Worm (Caenorhabditis elegans) whole organism, mixed stage, embryonic: ENCODE results near the gene T20B12.3.
A peak's percentile ranks its signal among the peaks of the same experiment; 100 is the strongest.

Source experiments
- bed-3 ChIP-seq: fragments of 200-800 bp; sonication (Bioruptor generic); optimal IDR thresholded peaks from 3 replicates; lab custom pipeline; 2018; ENCODE audit warnings: mild to moderate bottlenecking, missing genetic modification characterization, moderate library complexity, missing compliant biosample characterization
- blmp-1 ChIP-seq: fragments of 150-350 bp; optimal IDR thresholded peaks from 2 replicates; lab custom pipeline; 2014; ENCODE audit warnings: missing biosample characterization, missing genetic modification characterization
- ceh-39 ChIP-seq: fragments of 150-350 bp; optimal IDR thresholded peaks from 2 replicates; lab custom pipeline; 2014; ENCODE audit warnings: missing biosample characterization, missing genetic modification characterization
- ceh-43 ChIP-seq: fragments of 200-800 bp; sonication (Bioruptor generic); optimal IDR thresholded peaks from 2 replicates; lab custom pipeline; 2018; ENCODE audit warnings: mild to moderate bottlenecking, missing genetic modification characterization, moderate library complexity, missing compliant biosample characterization
- ceh-83 ChIP-seq: fragments of 200-800 bp; sonication (Bioruptor generic); optimal IDR thresholded peaks from 2 replicates; lab custom pipeline; 2018; ENCODE audit warnings: mild to moderate bottlenecking, missing genetic modification characterization, missing compliant biosample characterization
- ces-1 ChIP-seq: fragments of 150-350 bp; optimal IDR thresholded peaks from 2 replicates; lab custom pipeline; 2014; ENCODE audit warnings: missing biosample characterization, missing genetic modification reagents, missing genetic modification characterization
- cnd-1 ChIP-seq: fragments of 200-800 bp; sonication (Bioruptor generic); optimal IDR thresholded peaks from 2 replicates; lab custom pipeline; 2018; ENCODE audit warnings: mild to moderate bottlenecking, missing genetic modification characterization, missing compliant biosample characterization
- drap-1 ChIP-seq: fragments of 200-800 bp; sonication (Bioruptor generic); optimal IDR thresholded peaks from 3 replicates; lab custom pipeline; 2018; ENCODE audit warnings: mild to moderate bottlenecking, missing genetic modification characterization, missing compliant biosample characterization
- elt-3 ChIP-seq: fragments of 150-350 bp; optimal IDR thresholded peaks from 2 replicates; lab custom pipeline; 2014; ENCODE audit warnings: missing biosample characterization, missing genetic modification characterization
- flh-1 ChIP-seq: fragments of 200-800 bp; sonication (Bioruptor generic); optimal IDR thresholded peaks from 2 replicates; lab custom pipeline; 2018; ENCODE audit warnings: mild to moderate bottlenecking, missing genetic modification characterization, moderate library complexity, missing compliant biosample characterization
- ham-2 ChIP-seq: fragments of 200-800 bp; sonication (Bioruptor generic); optimal IDR thresholded peaks from 2 replicates; lab custom pipeline; 2018; ENCODE audit warnings: mild to moderate bottlenecking, missing genetic modification characterization, missing compliant biosample characterization
- hlh-1 ChIP-seq: fragments of 150-350 bp; optimal IDR thresholded peaks from 2 replicates; lab custom pipeline; 2014; ENCODE audit warnings: missing biosample characterization, missing genetic modification reagents, missing genetic modification characterization
- lin-13 ChIP-seq: fragments of 150-350 bp; optimal IDR thresholded peaks from 2 replicates; lab custom pipeline; 2014; ENCODE audit warnings: missing biosample characterization, missing genetic modification characterization
- lsy-2 ChIP-seq: fragments of 150-350 bp; optimal IDR thresholded peaks from 2 replicates; lab custom pipeline; 2014; ENCODE audit warnings: missing biosample characterization, missing genetic modification characterization
- mab-5 ChIP-seq: fragments of 150-350 bp; optimal IDR thresholded peaks from 2 replicates; lab custom pipeline; 2014; ENCODE audit warnings: missing biosample characterization, missing genetic modification characterization
- mep-1 ChIP-seq: fragments of 150-350 bp; optimal IDR thresholded peaks from 2 replicates; lab custom pipeline; 2017; ENCODE audit warnings: missing biosample characterization, missing genetic modification reagents, missing genetic modification characterization, inconsistent platforms
- mls-2 ChIP-seq: sonication (generic microtip); optimal IDR thresholded peaks from 2 replicates; lab custom pipeline; 2016; ENCODE audit warnings: mild to moderate bottlenecking, missing genetic modification characterization, moderate library complexity, missing compliant biosample characterization
- nhr-12 ChIP-seq: fragments of 150-350 bp; optimal IDR thresholded peaks from 2 replicates; lab custom pipeline; 2014; ENCODE audit warnings: missing biosample characterization, missing genetic modification characterization
- nhr-2 ChIP-seq: fragments of 150-350 bp; optimal IDR thresholded peaks from 2 replicates; lab custom pipeline; 2014; ENCODE audit warnings: missing biosample characterization, missing genetic modification characterization
- nhr-237 ChIP-seq: fragments of 150-350 bp; optimal IDR thresholded peaks from 2 replicates; lab custom pipeline; 2014; ENCODE audit warnings: missing biosample characterization, missing genetic modification characterization
- nhr-28 ChIP-seq: fragments of 150-350 bp; optimal IDR thresholded peaks from 2 replicates; lab custom pipeline; 2014; ENCODE audit warnings: missing biosample characterization, missing genetic modification characterization
- nhr-76 ChIP-seq: sonication (generic microtip); optimal IDR thresholded peaks from 2 replicates; lab custom pipeline; 2017; ENCODE audit warnings: missing biosample characterization, missing genetic modification characterization
- pha-4 ChIP-seq: fragments of 150-350 bp; optimal IDR thresholded peaks from 2 replicates; lab custom pipeline; 2018; ENCODE audit warnings: missing biosample characterization, missing genetic modification reagents, missing genetic modification characterization
- sem-2 ChIP-seq: fragments of 200-800 bp; sonication (Bioruptor generic); optimal IDR thresholded peaks from 2 replicates; lab custom pipeline; 2018; ENCODE audit warnings: mild to moderate bottlenecking, missing genetic modification characterization, missing compliant biosample characterization
- snpc-4 ChIP-seq: fragments of 150-350 bp; optimal IDR thresholded peaks from 2 replicates; lab custom pipeline; 2014; ENCODE audit warnings: missing biosample characterization, missing genetic modification characterization
- sptf-1 ChIP-seq: sonication (generic microtip); optimal IDR thresholded peaks from 2 replicates; lab custom pipeline; 2017; ENCODE audit warnings: mild to moderate bottlenecking, missing genetic modification characterization, moderate library complexity, missing compliant biosample characterization
- tbx-8 ChIP-seq: fragments of 200-800 bp; sonication (Bioruptor generic); optimal IDR thresholded peaks from 2 replicates; lab custom pipeline; 2018; ENCODE audit warnings: mild to moderate bottlenecking, missing genetic modification characterization, moderate library complexity, missing compliant biosample characterization
- unc-120 ChIP-seq: sonication (generic microtip); optimal IDR thresholded peaks from 2 replicates; lab custom pipeline; 2017; ENCODE audit warnings: missing genetic modification characterization, missing compliant biosample characterization; ENCODE audit not compliant: poor library complexity, severe bottlenecking
- unc-39 ChIP-seq: fragments of 150-350 bp; optimal IDR thresholded peaks from 2 replicates; lab custom pipeline; 2014; ENCODE audit warnings: missing biosample characterization, missing genetic modification characterization
- unc-62 ChIP-seq: fragments of 150-350 bp; optimal IDR thresholded peaks from 2 replicates; lab custom pipeline; 2014; ENCODE audit warnings: missing biosample characterization, missing genetic modification reagents, missing genetic modification characterization
- zip-8 ChIP-seq: fragments of 150-350 bp; optimal IDR thresholded peaks from 2 replicates; lab custom pipeline; 2014; ENCODE audit warnings: missing biosample characterization, missing genetic modification characterization
- ztf-11 ChIP-seq: fragments of 150-350 bp; optimal IDR thresholded peaks from 2 replicates; lab custom pipeline; 2014; ENCODE audit warnings: missing biosample characterization, missing genetic modification characterization

Gene T20B12.3

ce11 chrIII:7370569-7370968 is 11.3 kb upstream of the T20B12.3 start:
- TF ChIP-seq mls-2 (tag; lab: Kevin White, UChicago) (no peak), sptf-1 (tag; lab: Kevin White, UChicago) (no peak), tbx-8 (GFP tag; lab: Kevin White, UChicago) (no peak), ztf-11 (tag; lab: Kevin White, UChicago) (no peak), snpc-4 (no peak), unc-62 (GFP tag; lab: Kevin White, UChicago) (no peak), mab-5 (tag; lab: Kevin White, UChicago) (no peak), zip-8 (tag; lab: Kevin White, UChicago) (no peak), ceh-43 (GFP tag; lab: Kevin White, UChicago) (no peak), lin-13 (tag; lab: Kevin White, UChicago) (no peak)

ce11 chrIII:7373802-7374435 is 8.0 kb upstream of the T20B12.3 start:
- TF ChIP-seq ceh-39 (no peak), sptf-1 (tag; lab: Kevin White, UChicago) (no peak), ceh-43 (GFP tag; lab: Kevin White, UChicago) (no peak)

ce11 chrIII:7374681-7375271 is 7.1 kb upstream of the T20B12.3 start, which contains the start of gene mml-1:
mml-1 (minus strand) TSS chrIII:7374731.
- TF ChIP-seq lsy-2 (tag; lab: Kevin White, UChicago) (no peak), hlh-1 (tag; lab: Kevin White, UChicago) (peak; percentile 46), drap-1 (GFP tag; lab: Kevin White, UChicago) (no peak), unc-120 (tag; lab: Kevin White, UChicago) (peak; percentile 29), bed-3 (GFP tag; lab: Kevin White, UChicago) (no peak), blmp-1 (tag; lab: Kevin White, UChicago) (no peak)
- TF ChIP-seq, all 35 proteins: peak for 2

- no peak for TF ChIP-seq nhr-28 (tag; lab: Kevin White, UChicago)
- peak; percentile 60 for TF ChIP-seq elt-3
- no peak for TF ChIP-seq pha-4 (tag; lab: Kevin White, UChicago)
- no peak for TF ChIP-seq lin-13 (tag; lab: Kevin White, UChicago)
- no peak for TF ChIP-seq sem-2 (GFP tag; lab: Kevin White, UChicago)
- TF ChIP-seq ceh-83 (GFP tag; lab: Kevin White, UChicago): no peak
These were observed 6.5 kb upstream of the T20B12.3 start for ce11 chrIII:7375434-7375833.

ce11 chrIII:7376143-7376802 is 5.6 kb upstream of the T20B12.3 start:
- TF ChIP-seq hlh-1 (tag; lab: Kevin White, UChicago): peak; percentile 19
- TF ChIP-seq nhr-12 (tag; lab: Kevin White, UChicago): no peak
- TF ChIP-seq ceh-83 (GFP tag; lab: Kevin White, UChicago): no peak
- no peak for TF ChIP-seq sem-2 (GFP tag; lab: Kevin White, UChicago)
- no peak for TF ChIP-seq flh-1 (GFP tag; lab: Kevin White, UChicago)
- no peak for TF ChIP-seq tbx-8 (GFP tag; lab: Kevin White, UChicago)
- no peak for TF ChIP-seq nhr-28 (tag; lab: Kevin White, UChicago)
- TF ChIP-seq nhr-76 (tag; lab: Kevin White, UChicago): no peak
- no peak for TF ChIP-seq unc-39
- no peak for TF ChIP-seq cnd-1
- TF ChIP-seq elt-3: peak; percentile 47
- no peak for TF ChIP-seq blmp-1 (tag; lab: Kevin White, UChicago)
- no peak for TF ChIP-seq ces-1
- TF ChIP-seq snpc-4: no peak
- no peak for TF ChIP-seq bed-3 (GFP tag; lab: Kevin White, UChicago)
- no peak for TF ChIP-seq unc-120 (tag; lab: Kevin White, UChicago)
- peak; percentile 56 for TF ChIP-seq nhr-237 (tag; lab: Kevin White, UChicago)
- peak; percentile 38 for TF ChIP-seq drap-1 (GFP tag; lab: Kevin White, UChicago)
- TF ChIP-seq mls-2 (tag; lab: Kevin White, UChicago): peak; percentile 22
- TF ChIP-seq sptf-1 (tag; lab: Kevin White, UChicago): peak; percentile 12
- TF ChIP-seq ceh-39: no peak
- no peak for TF ChIP-seq ceh-43 (GFP tag; lab: Kevin White, UChicago)
- peak; percentile 66 for TF ChIP-seq pha-4 (tag; lab: Kevin White, UChicago)
- TF ChIP-seq lin-13 (tag; lab: Kevin White, UChicago): peak; percentile 15
- TF ChIP-seq nhr-2 (tag; lab: Kevin White, UChicago): peak; percentile 35
- TF ChIP-seq ham-2: no peak
- peak; percentile 51 for TF ChIP-seq unc-62 (GFP tag; lab: Kevin White, UChicago)
- peak; percentile 78 for TF ChIP-seq zip-8 (tag; lab: Kevin White, UChicago)
- no peak for TF ChIP-seq mep-1 (tag; lab: Kevin White, UChicago)
